Fruit fly (Drosophila melanogaster) whole organism, adult: ENCODE data around the gene Ugt35E2.

Source experiments
- CG11617 ChIP-seq: fragments of 200-800 bp; sonication (Bioruptor generic); optimal IDR thresholded peaks from 2 replicates; lab custom pipeline; 2017; ENCODE audit warnings: mild to moderate bottlenecking, missing biosample characterization, missing genetic modification reagents, missing genetic modification characterization
- CG12768 ChIP-seq: fragments of 200-800 bp; sonication (Bioruptor generic); optimal IDR thresholded peaks from 2 replicates; lab custom pipeline; 2017; ENCODE audit warnings: missing biosample characterization, missing genetic modification characterization, mild to moderate bottlenecking, moderate library complexity, missing genetic modification reagents
- CG14711 ChIP-seq: fragments of 200-800 bp; sonication (Bioruptor generic); optimal IDR thresholded peaks from 2 replicates; lab custom pipeline; 2018; ENCODE audit warnings: missing biosample characterization, mild to moderate bottlenecking, missing genetic modification characterization, moderate library complexity
- CG1620 ChIP-seq: fragments of 200-800 bp; sonication (Bioruptor generic); optimal IDR thresholded peaks from 2 replicates; lab custom pipeline; 2016; ENCODE audit warnings: missing biosample characterization, missing genetic modification characterization
- CG33017 ChIP-seq: fragments of 200-800 bp; sonication (Bioruptor generic); optimal IDR thresholded peaks from 2 replicates; lab custom pipeline; 2018; ENCODE audit warnings: missing biosample characterization, mild to moderate bottlenecking, missing genetic modification characterization, moderate library complexity
- CG5204 ChIP-seq: fragments of 200-800 bp; sonication (Bioruptor generic); optimal IDR thresholded peaks from 2 replicates; lab custom pipeline; 2016; ENCODE audit warnings: missing biosample characterization, missing genetic modification characterization
- CG7045 ChIP-seq: fragments of 200-800 bp; sonication (Bioruptor generic); optimal IDR thresholded peaks from 2 replicates; lab custom pipeline; 2017; ENCODE audit warnings: missing biosample characterization, mild to moderate bottlenecking, missing genetic modification characterization
- CG7101 ChIP-seq: fragments of 200-800 bp; sonication (Bioruptor generic); optimal IDR thresholded peaks from 2 replicates; lab custom pipeline; 2018; ENCODE audit warnings: missing biosample characterization, mild to moderate bottlenecking, missing genetic modification characterization, moderate library complexity
- Clk ChIP-seq: fragments of 200-800 bp; sonication (Bioruptor generic); optimal IDR thresholded peaks from 2 replicates; lab custom pipeline; 2017; ENCODE audit warnings: missing biosample characterization, missing genetic modification characterization
- Crg-1 ChIP-seq: fragments of 200-800 bp; sonication (Bioruptor generic); optimal IDR thresholded peaks from 2 replicates; lab custom pipeline; 2016; ENCODE audit warnings: missing biosample characterization, missing genetic modification characterization
- Hr96 ChIP-seq: fragments of 200-800 bp; sonication (Bioruptor generic); optimal IDR thresholded peaks from 2 replicates; lab custom pipeline; 2016; ENCODE audit warnings: missing biosample characterization, missing genetic modification characterization
- Mnt ChIP-seq: fragments of 200-800 bp; sonication (Bioruptor generic); optimal IDR thresholded peaks from 2 replicates; lab custom pipeline; 2016; ENCODE audit warnings: missing biosample characterization, mild to moderate bottlenecking, missing genetic modification characterization
- bab1 ChIP-seq: fragments of 200-800 bp; sonication (Bioruptor generic); optimal IDR thresholded peaks from 3 replicates; lab custom pipeline; 2019; ENCODE audit warnings: missing biosample characterization, mild to moderate bottlenecking, missing genetic modification characterization, moderate library complexity
- cic ChIP-seq: fragments of 200-800 bp; sonication (Bioruptor generic); optimal IDR thresholded peaks from 2 replicates; lab custom pipeline; 2017; ENCODE audit warnings: missing biosample characterization, mild to moderate bottlenecking, missing genetic modification characterization, moderate library complexity
- cnc ChIP-seq, 2 experiments: fragments of >200 bp; optimal IDR thresholded peaks; 2 replicates each; lab custom pipeline; 2017
- kay ChIP-seq: fragments of 200-800 bp; sonication (Bioruptor generic); peaks from one replicate; lab custom pipeline; 2016; ENCODE audit warnings: missing biosample characterization, missing genetic modification characterization, borderline replicate concordance
- ovo ChIP-seq: fragments of 200-800 bp; sonication (Bioruptor generic); optimal IDR thresholded peaks from 2 replicates; lab custom pipeline; 2016; ENCODE audit warnings: missing biosample characterization, missing genetic modification characterization
- pad ChIP-seq: fragments of 200-800 bp; sonication (Bioruptor generic); optimal IDR thresholded peaks from 3 replicates; lab custom pipeline; 2017; ENCODE audit warnings: missing biosample characterization, missing genetic modification characterization, mild to moderate bottlenecking, moderate library complexity, missing genetic modification reagents
- tj ChIP-seq: fragments of 200-800 bp; sonication (Bioruptor generic); optimal IDR thresholded peaks from 3 replicates; lab custom pipeline; 2017; ENCODE audit warnings: missing biosample characterization, mild to moderate bottlenecking, missing genetic modification characterization, moderate library complexity
- toe ChIP-seq: fragments of 200-800 bp; sonication (Bioruptor generic); optimal IDR thresholded peaks from 2 replicates; lab custom pipeline; 2016; ENCODE audit warnings: missing biosample characterization, missing genetic modification characterization

Gene Ugt35E2

dm6 chr3R:11167931-11168465 lies at the start of gene Ugt35E2:
Gene Ugt35E2 (minus strand): TSS chr3R:11167981.
- no peak for TF ChIP-seq kay (GFP tag; lab: Kevin White, UChicago)
- no peak for TF ChIP-seq ovo (GFP tag; lab: Kevin White, UChicago)
- TF ChIP-seq CG7045: no peak
- no peak for TF ChIP-seq pad (GFP tag; lab: Kevin White, UChicago)
- no peak for TF ChIP-seq bab1 (GFP tag; lab: Kevin White, UChicago)
- no peak for TF ChIP-seq Hr96
- no peak for TF ChIP-seq cnc (optimal IDR thresholded peaks at IDR 0.05; lab: Kevin White, UChicago)
- no peak for TF ChIP-seq toe (GFP tag; lab: Kevin White, UChicago)
- no peak for TF ChIP-seq Mnt (GFP tag; lab: Kevin White, UChicago)
- TF ChIP-seq Clk (GFP tag; lab: Kevin White, UChicago): no peak
- no peak for TF ChIP-seq CG14711 (tag; lab: Kevin White, UChicago)
- no peak for TF ChIP-seq CG7101 (tag; lab: Kevin White, UChicago)

- TF ChIP-seq Clk (GFP tag; lab: Kevin White, UChicago): peak; percentile 88
- TF ChIP-seq cnc (optimal IDR thresholded peaks at IDR 0.05; lab: Kevin White, UChicago): no peak
- peak; percentile 94 for TF ChIP-seq Hr96
- TF ChIP-seq CG14711 (tag; lab: Kevin White, UChicago): peak; percentile 97
- peak; percentile 91 for TF ChIP-seq ovo (GFP tag; lab: Kevin White, UChicago)
- TF ChIP-seq kay (GFP tag; lab: Kevin White, UChicago): no peak
- peak; percentile 82 for TF ChIP-seq tj (GFP tag; lab: Kevin White, UChicago)
- peak; percentile 87 for TF ChIP-seq toe (GFP tag; lab: Kevin White, UChicago)
- TF ChIP-seq CG1620 (GFP tag; lab: Kevin White, UChicago): peak; percentile 96
- peak; percentile 96 for TF ChIP-seq Crg-1 (GFP tag; lab: Kevin White, UChicago)
- TF ChIP-seq CG33017 (tag; lab: Kevin White, UChicago): peak; percentile 88
- TF ChIP-seq CG5204 (GFP tag; lab: Kevin White, UChicago): no peak
- TF ChIP-seq Mnt (GFP tag; lab: Kevin White, UChicago): peak; percentile 93
- TF ChIP-seq bab1 (GFP tag; lab: Kevin White, UChicago): peak; percentile 97
- TF ChIP-seq CG7101 (tag; lab: Kevin White, UChicago): peak; percentile 94
- TF ChIP-seq CG11617 (GFP tag; lab: Kevin White, UChicago): peak; percentile 96
- peak; percentile 81 for TF ChIP-seq cic (GFP tag; lab: Kevin White, UChicago)
- TF ChIP-seq CG12768: peak; percentile 93
- TF ChIP-seq pad (GFP tag; lab: Kevin White, UChicago): peak; percentile 83
- TF ChIP-seq CG7045: peak; percentile 90
Observed at dm6 chr3R:11216156-11216630, 48.4 kb upstream of the Ugt35E2 start, which contains the start of the genes RpS25 and CG4820. Gene RpS25 (minus strand): TSS chr3R:11216287. Gene CG4820 (plus strand): TSS chr3R:11216535.

DNA sequence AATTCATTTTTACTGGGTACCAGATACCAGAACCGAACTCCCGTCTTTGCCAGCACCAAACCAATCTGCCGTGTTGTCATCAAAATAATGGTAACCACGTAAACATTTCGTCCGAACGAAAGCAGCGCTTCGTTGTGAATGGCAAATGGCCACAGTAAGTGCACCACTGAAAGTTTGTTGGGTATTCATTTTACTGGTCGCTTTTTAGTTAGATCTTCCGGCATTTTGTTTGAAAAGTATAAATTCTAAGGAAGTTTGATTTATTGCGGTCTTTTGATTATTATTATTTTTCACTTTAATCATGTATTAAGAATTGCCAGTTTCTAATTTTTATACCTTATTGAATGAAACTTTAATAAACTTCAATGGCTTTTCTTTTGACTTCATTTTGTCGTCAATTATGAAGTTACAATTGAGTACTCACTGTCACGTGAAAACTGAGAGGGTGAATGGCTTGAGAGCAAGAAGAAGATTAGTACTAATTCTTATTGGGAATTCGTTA lies 46.7 kb upstream of the Ugt35E2 start, which contains the start of gene ZnT86D:
TSS of gene ZnT86D (minus strand) at position 91 of the 502 bp plus-strand sequence.
- TF ChIP-seq Hr96: peak; percentile 74
- TF ChIP-seq cnc (optimal IDR thresholded peaks at IDR 0.05; lab: Kevin White, UChicago): no peak
- peak; percentile 82 for TF ChIP-seq CG11617 (GFP tag; lab: Kevin White, UChicago)
- no peak for TF ChIP-seq kay (GFP tag; lab: Kevin White, UChicago)
- peak; percentile 70 for TF ChIP-seq pad (GFP tag; lab: Kevin White, UChicago)
- TF ChIP-seq tj (GFP tag; lab: Kevin White, UChicago): peak; percentile 54
- peak; percentile 70 for TF ChIP-seq toe (GFP tag; lab: Kevin White, UChicago)
- peak; percentile 86 for TF ChIP-seq CG33017 (tag; lab: Kevin White, UChicago)
- TF ChIP-seq CG7045: peak; percentile 72
- TF ChIP-seq Clk (GFP tag; lab: Kevin White, UChicago): peak; percentile 47
- TF ChIP-seq CG5204 (GFP tag; lab: Kevin White, UChicago): peak; percentile 80
- peak; percentile 75 for TF ChIP-seq CG14711 (tag; lab: Kevin White, UChicago)
- TF ChIP-seq Mnt (GFP tag; lab: Kevin White, UChicago): peak; percentile 83
- TF ChIP-seq CG7101 (tag; lab: Kevin White, UChicago): peak; percentile 86
- TF ChIP-seq ovo (GFP tag; lab: Kevin White, UChicago): peak; percentile 27
- peak; percentile 75 for TF ChIP-seq bab1 (GFP tag; lab: Kevin White, UChicago)
- peak; percentile 68 for TF ChIP-seq CG1620 (GFP tag; lab: Kevin White, UChicago)
- peak; percentile 68 for TF ChIP-seq cic (GFP tag; lab: Kevin White, UChicago)
- TF ChIP-seq CG12768: peak; percentile 78
- peak; percentile 34 for TF ChIP-seq Crg-1 (GFP tag; lab: Kevin White, UChicago)

DNA sequence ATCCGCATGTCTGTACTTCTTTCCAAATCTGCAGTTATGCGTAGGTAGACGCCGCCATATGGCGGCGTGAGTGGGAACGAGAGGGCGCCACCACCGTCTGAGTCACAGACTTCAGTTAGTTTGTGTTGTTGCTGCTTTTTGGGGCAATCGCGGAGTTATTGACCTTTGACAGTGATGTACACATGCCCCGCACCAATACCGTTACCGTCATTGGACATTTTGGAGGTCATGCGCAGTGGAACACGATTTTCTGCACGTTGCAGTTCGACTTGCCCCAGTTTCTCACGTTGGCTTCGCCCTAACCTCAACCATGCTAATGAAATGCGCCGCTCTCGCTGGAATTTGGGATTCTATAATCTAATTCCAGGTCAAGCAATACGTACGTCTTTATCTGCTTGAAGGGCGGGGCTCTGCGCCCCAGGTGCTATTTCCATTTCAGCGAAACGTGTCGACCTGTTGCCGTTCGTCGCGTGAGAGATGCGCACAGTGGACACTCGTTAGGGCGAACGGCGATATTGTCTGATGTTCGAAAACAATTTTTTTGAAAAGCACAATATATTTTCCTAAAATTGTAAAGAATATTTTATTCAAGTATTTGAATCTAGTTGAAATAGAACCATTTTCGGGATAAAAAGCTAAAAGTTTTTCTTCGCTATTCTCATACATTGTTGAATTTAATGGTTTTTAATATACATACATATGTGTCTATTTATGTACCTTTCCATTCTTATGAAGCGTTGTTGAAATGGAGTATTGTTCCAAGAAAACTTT lies 43.7 kb upstream of the Ugt35E2 start:
- TF ChIP-seq toe (GFP tag; lab: Kevin White, UChicago) (peak; percentile 72), cic (GFP tag; lab: Kevin White, UChicago) (peak; percentile 61), bab1 (GFP tag; lab: Kevin White, UChicago) (peak; percentile 55), ovo (GFP tag; lab: Kevin White, UChicago) (peak; percentile 87), CG1620 (GFP tag; lab: Kevin White, UChicago) (peak; percentile 61), CG12768 (peak; percentile 68), CG33017 (tag; lab: Kevin White, UChicago) (peak; percentile 49), CG7101 (tag; lab: Kevin White, UChicago) (peak; percentile 68), CG14711 (tag; lab: Kevin White, UChicago) (peak; percentile 62), Hr96 (peak; percentile 67), CG7045 (peak; percentile 44), kay (GFP tag; lab: Kevin White, UChicago) (no peak), CG11617 (GFP tag; lab: Kevin White, UChicago) (peak; percentile 69), CG5204 (GFP tag; lab: Kevin White, UChicago) (no peak), Crg-1 (GFP tag; lab: Kevin White, UChicago) (peak; percentile 40), Mnt (GFP tag; lab: Kevin White, UChicago) (peak; percentile 95), Clk (GFP tag; lab: Kevin White, UChicago) (no peak), cnc (optimal IDR thresholded peaks at IDR 0.05; lab: Kevin White, UChicago) (no peak), tj (GFP tag; lab: Kevin White, UChicago) (peak; percentile 75), pad (GFP tag; lab: Kevin White, UChicago) (peak; percentile 58)
